Fruit fly (Drosophila melanogaster) whole organism, wandering third instar larva: ENCODE data around the gene CG43116.

Experiments used
- Abd-B ChIP-seq: fragments of >200 bp; optimal IDR thresholded peaks from 2 replicates; lab custom pipeline; 2017; ENCODE audit warnings: missing biosample characterization, missing genetic modification characterization
- CG32264 ChIP-seq: fragments of 200-800 bp; sonication (Bioruptor generic); optimal IDR thresholded peaks from 2 replicates; lab custom pipeline; 2016; ENCODE audit warnings: missing biosample characterization, missing genetic modification characterization
- CG9705 ChIP-seq: fragments of 200-800 bp; sonication (Bioruptor generic); optimal IDR thresholded peaks from 2 replicates; lab custom pipeline; 2018; ENCODE audit warnings: missing biosample characterization, mild to moderate bottlenecking, missing genetic modification characterization
- CrebA ChIP-seq: fragments of 200-800 bp; sonication (Bioruptor generic); optimal IDR thresholded peaks from 2 replicates; lab custom pipeline; 2016; ENCODE audit warnings: missing biosample characterization, mild to moderate bottlenecking, missing genetic modification characterization, borderline replicate concordance
- Dfd ChIP-seq: fragments of >200 bp; optimal IDR thresholded peaks from 2 replicates; lab custom pipeline; 2017; ENCODE audit warnings: missing biosample characterization, missing genetic modification characterization
- Dif ChIP-seq: fragments of 200-275, 200-300 bp; sonication (Bioruptor generic); optimal IDR thresholded peaks from 2 replicates; lab custom pipeline; 2018; ENCODE audit warnings: missing biosample characterization, missing genetic modification characterization; ENCODE audit not compliant: partially characterized antibody
- GATAd ChIP-seq: sonication (Bioruptor generic); optimal IDR thresholded peaks from 2 replicates; lab custom pipeline; 2016; ENCODE audit warnings: missing biosample characterization, missing genetic modification characterization
- HLH106 ChIP-seq: fragments of 200-800 bp; optimal IDR thresholded peaks from 3 replicates; lab custom pipeline; 2019; ENCODE audit warnings: missing biosample characterization, mild to moderate bottlenecking, missing genetic modification characterization, moderate library complexity
- Hnf4 ChIP-seq: fragments of 200-800 bp; sonication (Bioruptor generic); optimal IDR thresholded peaks from 2 replicates; lab custom pipeline; 2016; ENCODE audit warnings: missing biosample characterization, mild to moderate bottlenecking, missing genetic modification characterization
- Hr78 ChIP-seq: fragments of >200 bp; optimal IDR thresholded peaks from 2 replicates; lab custom pipeline; 2017; ENCODE audit warnings: missing biosample characterization, missing genetic modification characterization
- Hr83 ChIP-seq: fragments of 200-300 bp; sonication (Bioruptor generic); optimal IDR thresholded peaks from 2 replicates; lab custom pipeline; 2016; ENCODE audit warnings: missing biosample characterization, mild to moderate bottlenecking, missing genetic modification characterization, moderate library complexity; ENCODE audit not compliant: poor library complexity, severe bottlenecking
- Jra ChIP-seq: sonication (Bioruptor generic); optimal IDR thresholded peaks from 2 replicates; lab custom pipeline; 2016; ENCODE audit warnings: missing biosample characterization, missing genetic modification characterization
- Mio ChIP-seq: sonication (Bioruptor generic); optimal IDR thresholded peaks from 2 replicates; lab custom pipeline; 2016; ENCODE audit warnings: missing biosample characterization, missing genetic modification characterization
- Myc ChIP-seq: fragments of >200 bp; optimal IDR thresholded peaks from 2 replicates; lab custom pipeline; 2017
- N ChIP-seq: fragments of >200 bp; optimal IDR thresholded peaks from 2 replicates; lab custom pipeline; 2018; ENCODE audit warnings: missing biosample characterization, missing external identifiers, missing genetic modification characterization
- OdsH ChIP-seq: fragments of 200-800 bp; sonication (Bioruptor generic); optimal IDR thresholded peaks from 2 replicates; lab custom pipeline; 2016; ENCODE audit warnings: missing biosample characterization, mild to moderate bottlenecking, missing genetic modification characterization
- Rel ChIP-seq, 2 experiments: fragments of 200-800 bp; sonication (Bioruptor generic) in 1 of 2; optimal IDR thresholded peaks; 2 replicates in 1 of 2; 3 replicates in 1 of 2; lab custom pipeline; 2016 to 2019; ENCODE audit warnings: mild to moderate bottlenecking in 2 of 2, missing biosample characterization in 2 of 2, missing genetic modification characterization in 2 of 2, moderate library complexity in 1 of 2
- Sp1 ChIP-seq: fragments of 200-800 bp; sonication (Bioruptor generic); optimal IDR thresholded peaks from 3 replicates; lab custom pipeline; 2019; ENCODE audit warnings: missing biosample characterization, mild to moderate bottlenecking, missing genetic modification characterization, moderate library complexity
- Vsx2 ChIP-seq: fragments of 200-300, 225-300 bp; sonication (Bioruptor generic); optimal IDR thresholded peaks from 2 replicates; lab custom pipeline; 2018; ENCODE audit warnings: missing biosample characterization, missing genetic modification characterization; ENCODE audit not compliant: partially characterized antibody
- br ChIP-seq: fragments of 200-800 bp; sonication (Bioruptor generic); optimal IDR thresholded peaks from 2 replicates; lab custom pipeline; 2016; ENCODE audit warnings: missing biosample characterization, missing genetic modification characterization
- brk ChIP-seq: fragments of 200-800 bp; sonication (Bioruptor generic); optimal IDR thresholded peaks from 2 replicates; lab custom pipeline; 2016; ENCODE audit warnings: missing biosample characterization, mild to moderate bottlenecking, missing genetic modification characterization
- dl ChIP-seq, 2 experiments: fragments of 175-275, 200-275 bp in 1 of 2; fragments of 200-275 bp in 1 of 2; sonication (Bioruptor generic); optimal IDR thresholded peaks; lab custom pipeline; 2018; ENCODE audit warnings: mild to moderate bottlenecking in 2 of 2, missing biosample characterization in 2 of 2, missing genetic modification characterization in 2 of 2, moderate library complexity in 2 of 2; ENCODE audit not compliant: partially characterized antibody in 2 of 2, insufficient read depth in 1 of 2
- dmrt93B ChIP-seq: fragments of 200-800 bp; sonication (Bioruptor generic); optimal IDR thresholded peaks from 2 replicates; lab custom pipeline; 2018; ENCODE audit warnings: missing biosample characterization, mild to moderate bottlenecking, missing genetic modification characterization
- dsf ChIP-seq: sonication (Bioruptor generic); optimal IDR thresholded peaks from 2 replicates; lab custom pipeline; 2016; ENCODE audit warnings: missing biosample characterization, missing genetic modification characterization, borderline replicate concordance
- ey ChIP-seq: fragments of 200-800 bp; sonication (Bioruptor generic); optimal IDR thresholded peaks from 2 replicates; lab custom pipeline; 2016; ENCODE audit warnings: missing biosample characterization, missing genetic modification characterization
- foxo ChIP-seq, 2 experiments: fragments of 200-800 bp; sonication (Bioruptor generic); optimal IDR thresholded peaks; 2 replicates in 1 of 2; 3 replicates in 1 of 2; lab custom pipeline; 2016 to 2017; ENCODE audit warnings: missing biosample characterization in 2 of 2, missing genetic modification characterization in 2 of 2
- fru ChIP-seq: fragments of 200-800 bp; sonication (Bioruptor generic); optimal IDR thresholded peaks from 3 replicates; lab custom pipeline; 2016; ENCODE audit warnings: missing biosample characterization, mild to moderate bottlenecking, missing genetic modification characterization
- h ChIP-seq: fragments of 200-800 bp; sonication (Bioruptor generic); optimal IDR thresholded peaks from 3 replicates; lab custom pipeline; 2016; ENCODE audit warnings: missing biosample characterization, mild to moderate bottlenecking, missing genetic modification characterization
- jim ChIP-seq: fragments of 175-275, 200-325 bp; sonication (Bioruptor generic); optimal IDR thresholded peaks from 2 replicates; lab custom pipeline; 2016; ENCODE audit warnings: missing biosample characterization, mild to moderate bottlenecking, missing genetic modification characterization
- lola ChIP-seq: fragments of >200 bp; optimal IDR thresholded peaks from 2 replicates; lab custom pipeline; 2017; ENCODE audit warnings: missing biosample characterization, missing genetic modification characterization
- pan ChIP-seq: fragments of >200 bp; optimal IDR thresholded peaks from 2 replicates; lab custom pipeline; 2017
- psq ChIP-seq: fragments of 200-800 bp; sonication (Bioruptor generic); optimal IDR thresholded peaks from 3 replicates; lab custom pipeline; 2017; ENCODE audit warnings: missing biosample characterization, mild to moderate bottlenecking, missing genetic modification characterization, moderate library complexity
- rgr ChIP-seq: fragments of 200-800 bp; sonication (Bioruptor generic); optimal IDR thresholded peaks from 3 replicates; lab custom pipeline; 2016; ENCODE audit warnings: missing biosample characterization, mild to moderate bottlenecking, missing genetic modification characterization
- sage ChIP-seq: fragments of 200-800 bp; sonication (Bioruptor generic); optimal IDR thresholded peaks from 2 replicates; lab custom pipeline; 2016; ENCODE audit warnings: missing biosample characterization, mild to moderate bottlenecking, missing genetic modification characterization
- sv ChIP-seq: fragments of 200-800 bp; sonication (Bioruptor generic); optimal IDR thresholded peaks from 3 replicates; lab custom pipeline; 2016; ENCODE audit warnings: missing biosample characterization, missing genetic modification characterization
- tai ChIP-seq: sonication (Bioruptor generic); optimal IDR thresholded peaks from 2 replicates; lab custom pipeline; 2016; ENCODE audit warnings: missing biosample characterization, missing genetic modification characterization
- usp ChIP-seq: fragments of >200 bp; optimal IDR thresholded peaks from 2 replicates; lab custom pipeline; 2017; ENCODE audit warnings: missing biosample characterization, missing genetic modification characterization
- woc ChIP-seq: sonication (Bioruptor generic); optimal IDR thresholded peaks from 2 replicates; lab custom pipeline; 2016; ENCODE audit warnings: missing biosample characterization, mild to moderate bottlenecking, missing genetic modification characterization

CG43116 gene

dm6 chr3R:26039793-26040335 lies 43.1 kb upstream of the CG43116 start:
- TF ChIP-seq Hnf4: no peak
- TF ChIP-seq woc: no peak
- no peak for TF ChIP-seq Mio
- TF ChIP-seq dl (GFP tag; optimal IDR thresholded peaks at IDR 0.05; lab: Kevin White, UChicago; ENCODE audit: insufficient read depth in 1 of 2, partially characterized antibody in 2 of 2): no peak
- no peak for TF ChIP-seq Hr78 (GFP tag; lab: Kevin White, UChicago)
- TF ChIP-seq N: no peak
- no peak for TF ChIP-seq sv
- no peak for TF ChIP-seq Dfd (GFP tag; lab: Kevin White, UChicago)
- no peak for TF ChIP-seq lola
- no peak for TF ChIP-seq Rel (GFP tag; optimal IDR thresholded peaks at IDR 0.05; lab: Kevin White, UChicago)
- TF ChIP-seq Rel (tag; optimal IDR thresholded peaks at IDR 0.05; lab: Kevin White, UChicago): no peak

dm6 chr3R:26037899-26038298 lies 41.1 kb upstream of the CG43116 start:
- TF ChIP-seq CG32264 (GFP tag; lab: Kevin White, UChicago) (no peak), N (no peak), rgr (GFP tag; lab: Kevin White, UChicago) (no peak)

dm6 chr3R:26036153-26037144 lies 39.7 kb upstream of the CG43116 start:
- peak; percentile 90 for TF ChIP-seq br (GFP tag; lab: Kevin White, UChicago)
- peak; percentile 75 for TF ChIP-seq CG32264 (GFP tag; lab: Kevin White, UChicago)
- peak; percentile 91 for TF ChIP-seq OdsH (GFP tag; lab: Kevin White, UChicago)
- no peak for TF ChIP-seq CrebA (GFP tag; lab: Kevin White, UChicago)
- TF ChIP-seq Hr78 (GFP tag; lab: Kevin White, UChicago): no peak
- TF ChIP-seq rgr (GFP tag; lab: Kevin White, UChicago): peak; percentile 86
- peak; percentile 71 for TF ChIP-seq Hnf4
- peak; percentile 31 to 48 for TF ChIP-seq dl (GFP tag; optimal IDR thresholded peaks at IDR 0.05; lab: Kevin White, UChicago; ENCODE audit: insufficient read depth in 1 of 2, partially characterized antibody in 2 of 2)
- peak; percentile 73 for TF ChIP-seq Dfd (GFP tag; lab: Kevin White, UChicago)
- TF ChIP-seq CG9705 (GFP tag; lab: Kevin White, UChicago): peak; percentile 84
- TF ChIP-seq lola: no peak
- no peak for TF ChIP-seq Myc (lab: Kevin White, UChicago)
- peak; percentile 72 for TF ChIP-seq sv
- peak; percentile 18 for TF ChIP-seq Vsx2 (GFP tag; lab: Kevin White, UChicago)
- TF ChIP-seq N: no peak
- TF ChIP-seq Mio: no peak
- peak; percentile 88 for TF ChIP-seq psq (GFP tag; lab: Kevin White, UChicago)
- TF ChIP-seq woc: peak; percentile 93
- TF ChIP-seq Jra (GFP tag; lab: Kevin White, UChicago): peak; percentile 80
- peak; percentile 76 for TF ChIP-seq tai (GFP tag; lab: Kevin White, UChicago)
- no peak for TF ChIP-seq Rel (GFP tag; optimal IDR thresholded peaks at IDR 0.05; lab: Kevin White, UChicago)
- peak; percentile 54 for TF ChIP-seq Rel (tag; optimal IDR thresholded peaks at IDR 0.05; lab: Kevin White, UChicago)
- TF ChIP-seq Dif (GFP tag; lab: Kevin White, UChicago): peak; percentile 71
- no peak for TF ChIP-seq Abd-B (GFP tag; lab: Kevin White, UChicago)
- TF ChIP-seq usp (GFP tag; lab: Kevin White, UChicago): no peak
- TF ChIP-seq Sp1: peak; percentile 97
- peak; percentile 96 for TF ChIP-seq fru (GFP tag; lab: Kevin White, UChicago)
- TF ChIP-seq Hr83 (GFP tag; lab: Kevin White, UChicago): no peak
- TF ChIP-seq GATAd (GFP tag; lab: Kevin White, UChicago): no peak
- TF ChIP-seq dmrt93B (GFP tag; lab: Kevin White, UChicago): peak; percentile 87
- no peak for TF ChIP-seq jim (GFP tag; lab: Kevin White, UChicago)
- peak; percentile 94 for TF ChIP-seq HLH106 (tag; lab: Kevin White, UChicago)
- TF ChIP-seq dsf (GFP tag; lab: Kevin White, UChicago): peak; percentile 55
- TF ChIP-seq h (GFP tag; lab: Kevin White, UChicago): peak; percentile 93
- peak; percentile 85 for TF ChIP-seq brk
- peak in 1 of 2 experiments; percentile 91 for TF ChIP-seq foxo (GFP tag; optimal IDR thresholded peaks at IDR 0.05; lab: Kevin White, UChicago)
- TF ChIP-seq ey: peak; percentile 88
- peak; percentile 61 for TF ChIP-seq sage (GFP tag; lab: Kevin White, UChicago)
- TF ChIP-seq pan (lab: Kevin White, UChicago): no peak
